Worm (Caenorhabditis elegans) whole organism, midembryonic: ENCODE results near the gene T22E5.1.
A peak's percentile ranks its signal among the peaks of the same experiment; 100 is the strongest.

Experiments used
- flt-1 ChIP-seq: fragments of 200-800 bp; sonication (Bioruptor generic); IDR thresholded peaks from 2 replicates; pipeline ENCODE4 v1.3.6; 2022; ENCODE audit warnings: missing genetic modification characterization, missing compliant biosample characterization
- ref-1 ChIP-seq: fragments of 200-800 bp; sonication (Bioruptor generic); conservative IDR thresholded peaks from 2 replicates; pipeline ENCODE4 v1.3.6; 2022; ENCODE audit warnings: missing genetic modification reagents, missing genetic modification characterization, missing compliant biosample characterization
- ztf-23 ChIP-seq: fragments of 200-800 bp; sonication (Bioruptor generic); IDR thresholded peaks from 2 replicates; pipeline ENCODE4 v1.3.6; 2022; ENCODE audit warnings: missing genetic modification reagents, missing genetic modification characterization, missing compliant biosample characterization

ce11 chrX:6378363-6378762 lies 34.3 kb upstream of the T22E5.1 start:
- TF ChIP-seq ref-1: no peak
- peak; percentile 75 for TF ChIP-seq flt-1 (GFP tag; lab: Robert Waterston, UW)
- 0 out of 2 replicates have a peak, but pooled peaks have one; percentile 27 for TF ChIP-seq ztf-23 (GFP tag; lab: Robert Waterston, UW)
